Worm (Caenorhabditis elegans) whole organism, late embryonic: Measurements from ENCODE around the gene pad-2.

Experiments used
- C38D4.7 ChIP-seq: fragments of 200-800 bp; sonication (Bioruptor generic); optimal IDR thresholded peaks from 2 replicates; lab custom pipeline; 2018; ENCODE audit warnings: mild to moderate bottlenecking, missing genetic modification characterization, moderate library complexity, missing compliant biosample characterization
- K02D7.2 ChIP-seq: sonication (generic microtip); optimal IDR thresholded peaks from 2 replicates; lab custom pipeline; 2017; ENCODE audit warnings: mild to moderate bottlenecking, missing genetic modification characterization, missing compliant biosample characterization
- T23F11.4 ChIP-seq: fragments of 200-800 bp; sonication (Bioruptor generic); optimal IDR thresholded peaks from 2 replicates; lab custom pipeline; 2018; ENCODE audit warnings: mild to moderate bottlenecking, missing genetic modification characterization, missing compliant biosample characterization
- Y22D7AL.16 ChIP-seq: sonication (generic microtip); optimal IDR thresholded peaks from 2 replicates; lab custom pipeline; 2016; ENCODE audit warnings: missing genetic modification characterization, missing compliant biosample characterization
- ahr-1 ChIP-seq: sonication (generic microtip); optimal IDR thresholded peaks from 2 replicates; lab custom pipeline; 2016; ENCODE audit warnings: missing genetic modification characterization, missing compliant biosample characterization
- ama-1 ChIP-seq: fragments of 150-350 bp; optimal IDR thresholded peaks from 2 replicates; lab custom pipeline; 2014
- ceh-22 ChIP-seq: sonication (generic microtip); optimal IDR thresholded peaks from 2 replicates; lab custom pipeline; 2017; ENCODE audit warnings: missing biosample characterization, missing genetic modification characterization
- ceh-24 ChIP-seq: sonication (generic microtip); optimal IDR thresholded peaks from 2 replicates; lab custom pipeline; 2016; ENCODE audit warnings: mild to moderate bottlenecking, missing genetic modification characterization, missing compliant biosample characterization
- ceh-31 ChIP-seq: sonication (generic microtip); optimal IDR thresholded peaks from 2 replicates; lab custom pipeline; 2016; ENCODE audit warnings: missing genetic modification characterization, missing compliant biosample characterization
- ceh-34 ChIP-seq: sonication (generic microtip); optimal IDR thresholded peaks from 2 replicates; lab custom pipeline; 2016; ENCODE audit warnings: mild to moderate bottlenecking, missing genetic modification characterization, missing compliant biosample characterization
- ceh-45 ChIP-seq: fragments of 200-800 bp; sonication (Bioruptor generic); IDR thresholded peaks from 2 replicates; pipeline ENCODE4 v1.3.6; 2022; ENCODE audit warnings: missing genetic modification reagents, missing genetic modification characterization, missing compliant biosample characterization
- ceh-48 ChIP-seq: sonication (generic microtip); optimal IDR thresholded peaks from 2 replicates; lab custom pipeline; 2016; ENCODE audit warnings: missing genetic modification characterization, inconsistent platforms, missing compliant biosample characterization
- che-1 ChIP-seq: sonication (generic microtip); optimal IDR thresholded peaks from 2 replicates; lab custom pipeline; 2016; ENCODE audit warnings: mild to moderate bottlenecking, missing genetic modification characterization, missing compliant biosample characterization
- elt-2 ChIP-seq: sonication (generic microtip); optimal IDR thresholded peaks from 2 replicates; lab custom pipeline; 2016; ENCODE audit warnings: missing genetic modification reagents, missing genetic modification characterization, missing compliant biosample characterization
- elt-4 ChIP-seq: sonication (generic microtip); optimal IDR thresholded peaks from 2 replicates; lab custom pipeline; 2016; ENCODE audit warnings: missing genetic modification characterization, missing compliant biosample characterization
- ets-4 ChIP-seq: sonication (generic microtip); optimal IDR thresholded peaks from 2 replicates; lab custom pipeline; 2016; ENCODE audit warnings: missing genetic modification characterization, missing compliant biosample characterization
- gmeb-2 ChIP-seq: sonication (generic microtip); optimal IDR thresholded peaks from 2 replicates; lab custom pipeline; 2016; ENCODE audit warnings: missing genetic modification characterization, inconsistent platforms, missing compliant biosample characterization
- hlh-13 ChIP-seq: fragments of 200-800 bp; sonication (Bioruptor generic); optimal IDR thresholded peaks from 2 replicates; lab custom pipeline; 2018; ENCODE audit warnings: mild to moderate bottlenecking, missing genetic modification characterization, missing compliant biosample characterization
- hlh-15 ChIP-seq: sonication (generic microtip); optimal IDR thresholded peaks from 2 replicates; lab custom pipeline; 2016; ENCODE audit warnings: missing genetic modification characterization, missing compliant biosample characterization
- hlh-6 ChIP-seq: sonication (generic microtip); optimal IDR thresholded peaks from 2 replicates; lab custom pipeline; 2016; ENCODE audit warnings: missing genotype, missing genetic modification characterization, missing compliant biosample characterization
- lim-6 ChIP-seq: sonication (generic microtip); optimal IDR thresholded peaks from 2 replicates; lab custom pipeline; 2016; ENCODE audit warnings: missing genetic modification characterization, missing compliant biosample characterization
- lin-11 ChIP-seq: fragments of 200-800 bp; sonication (Bioruptor generic); optimal IDR thresholded peaks from 2 replicates; lab custom pipeline; 2018; ENCODE audit warnings: mild to moderate bottlenecking, missing genetic modification characterization, missing compliant biosample characterization
- madf-2 ChIP-seq: sonication (generic microtip); optimal IDR thresholded peaks from 2 replicates; lab custom pipeline; 2017; ENCODE audit warnings: missing genetic modification characterization, missing compliant biosample characterization
- nhr-232 ChIP-seq: sonication (generic microtip); optimal IDR thresholded peaks from 2 replicates; lab custom pipeline; 2016; ENCODE audit warnings: missing genetic modification characterization, missing compliant biosample characterization
- npax-4 ChIP-seq: sonication (generic microtip); optimal IDR thresholded peaks from 2 replicates; lab custom pipeline; 2016; ENCODE audit warnings: missing genetic modification characterization, missing compliant biosample characterization
- pag-3 ChIP-seq: sonication (generic microtip); optimal IDR thresholded peaks from 2 replicates; lab custom pipeline; 2016; ENCODE audit warnings: missing compliant biosample characterization, missing genetic modification characterization, borderline replicate concordance
- pat-9 ChIP-seq: fragments of 200-800 bp; sonication (Bioruptor generic); optimal IDR thresholded peaks from 2 replicates; lab custom pipeline; 2018; ENCODE audit warnings: mild to moderate bottlenecking, missing genetic modification characterization, moderate library complexity, missing compliant biosample characterization
- pqm-1 ChIP-seq: sonication (generic microtip); optimal IDR thresholded peaks from 2 replicates; lab custom pipeline; 2016; ENCODE audit warnings: missing genetic modification characterization, missing compliant biosample characterization
- pros-1 ChIP-seq: fragments of 150-350 bp; optimal IDR thresholded peaks from 2 replicates; lab custom pipeline; 2014; ENCODE audit warnings: missing biosample characterization, missing genetic modification reagents, missing genetic modification characterization
- ref-2 ChIP-seq: sonication (generic microtip); optimal IDR thresholded peaks from 2 replicates; lab custom pipeline; 2016; ENCODE audit warnings: missing genetic modification characterization, missing compliant biosample characterization
- rnt-1 ChIP-seq: sonication (generic microtip); optimal IDR thresholded peaks from 2 replicates; lab custom pipeline; 2016; ENCODE audit warnings: missing genetic modification characterization, missing compliant biosample characterization
- sox-2 ChIP-seq: fragments of 200-800 bp; sonication (Bioruptor generic); IDR thresholded peaks from 2 replicates; pipeline ENCODE4 v1.3.6; 2022; ENCODE audit warnings: missing genetic modification reagents, missing genetic modification characterization, missing compliant biosample characterization
- sox-4 ChIP-seq: sonication (generic microtip); optimal IDR thresholded peaks from 2 replicates; lab custom pipeline; 2017; ENCODE audit warnings: mild to moderate bottlenecking, missing genetic modification characterization, inconsistent platforms, missing compliant biosample characterization
- tbx-2 ChIP-seq: sonication (generic microtip); optimal IDR thresholded peaks from 2 replicates; lab custom pipeline; 2016; ENCODE audit warnings: missing genetic modification characterization, missing compliant biosample characterization
- tbx-7 ChIP-seq: sonication (generic microtip); optimal IDR thresholded peaks from 2 replicates; lab custom pipeline; 2016; ENCODE audit warnings: missing genotype, missing genetic modification characterization, missing compliant biosample characterization
- ttx-3 ChIP-seq: sonication (generic microtip); optimal IDR thresholded peaks from 2 replicates; lab custom pipeline; 2016; ENCODE audit warnings: missing genetic modification reagents, missing genetic modification characterization, missing compliant biosample characterization
- unc-55 ChIP-seq: sonication (generic microtip); optimal IDR thresholded peaks from 2 replicates; lab custom pipeline; 2017; ENCODE audit warnings: missing biosample characterization, missing genetic modification reagents, missing genetic modification characterization
- unc-86 ChIP-seq: sonication (generic microtip); optimal IDR thresholded peaks from 2 replicates; lab custom pipeline; 2016; ENCODE audit warnings: missing genetic modification characterization, missing compliant biosample characterization
- zip-5 ChIP-seq: sonication (generic microtip); optimal IDR thresholded peaks from 2 replicates; lab custom pipeline; 2016; ENCODE audit warnings: missing genetic modification characterization, missing compliant biosample characterization

The pad-2 gene

DNA sequence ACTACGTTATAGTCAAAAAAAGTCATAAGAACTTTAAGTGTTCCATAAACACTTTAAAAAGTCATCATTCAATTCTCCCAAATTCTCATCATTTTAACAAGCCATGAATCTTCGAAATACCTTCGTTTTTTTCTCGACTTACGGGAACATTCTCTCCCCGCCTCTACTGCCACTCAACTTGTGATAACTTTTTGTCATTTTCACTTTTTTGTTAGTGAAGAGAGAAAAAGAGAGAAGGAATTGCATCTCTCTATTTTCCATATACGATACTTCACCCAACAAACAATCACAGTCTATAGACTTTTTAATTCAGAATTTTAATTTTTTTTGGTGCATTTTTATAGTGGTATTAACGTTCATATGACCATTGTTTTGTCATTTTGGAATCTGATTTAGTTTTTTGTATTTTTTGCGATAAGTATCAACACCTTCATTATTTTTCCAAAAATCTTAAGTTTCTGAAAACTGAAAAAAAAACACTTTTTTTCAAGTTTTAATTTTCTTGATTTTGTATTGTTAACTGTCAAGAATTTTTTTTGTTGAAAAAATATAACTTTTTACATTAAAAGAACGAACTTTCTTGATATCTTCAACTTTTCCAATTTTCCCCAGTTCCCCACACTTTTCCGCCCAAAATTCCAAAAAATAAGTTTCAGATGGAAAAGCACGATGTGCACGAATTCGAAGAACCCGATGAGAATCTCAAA is 40.3 kb upstream of the pad-2 start, which contains the start of gene Y70G10A.3:
Gene Y70G10A.3, plus strand, starts transcription at position 657 of the 707 bp plus-strand sequence.
- TF ChIP-seq ttx-3 (no peak), hlh-15 (tag; lab: Kevin White, UChicago) (no peak), elt-4 (tag; lab: Kevin White, UChicago) (no peak), ceh-31 (tag; lab: Kevin White, UChicago) (no peak), ama-1 (lab: Kevin White, UChicago) (no peak), pat-9 (tag; lab: Kevin White, UChicago) (no peak), unc-55 (GFP tag; lab: Kevin White, UChicago) (no peak), ref-2 (tag; lab: Kevin White, UChicago) (no peak), ceh-34 (tag; lab: Kevin White, UChicago) (no peak)

DNA sequence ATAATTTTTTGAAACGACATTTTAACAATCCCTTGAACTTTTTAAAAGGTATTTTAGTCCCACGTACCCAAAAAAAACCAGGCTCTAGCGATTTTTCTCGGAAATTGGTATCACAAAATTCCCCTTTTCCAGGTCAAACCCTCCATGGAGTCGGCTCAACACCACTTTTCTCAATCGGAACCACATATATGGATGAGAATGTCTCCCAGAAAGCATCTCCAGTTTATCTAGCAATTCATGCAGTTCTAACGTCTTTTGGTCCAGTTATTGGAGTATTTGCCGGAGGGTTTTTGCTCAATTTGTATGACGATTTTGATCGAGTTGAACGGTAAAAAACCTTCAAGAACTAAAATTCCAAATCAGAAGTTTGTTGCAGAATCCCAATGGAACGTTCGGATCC is 38.9 kb upstream of the pad-2 start:
- no peak for TF ChIP-seq npax-4 (tag; lab: Kevin White, UChicago)
- no peak for TF ChIP-seq Y22D7AL.16 (tag; lab: Kevin White, UChicago)
- TF ChIP-seq pros-1 (tag; lab: Kevin White, UChicago): no peak
- TF ChIP-seq tbx-7 (tag; lab: Kevin White, UChicago): no peak
- no peak for TF ChIP-seq sox-2 (GFP tag; lab: Robert Waterston, UW)
- TF ChIP-seq ref-2 (tag; lab: Kevin White, UChicago): no peak
- no peak for TF ChIP-seq lim-6 (tag; lab: Kevin White, UChicago)
- TF ChIP-seq tbx-2 (tag; lab: Kevin White, UChicago): no peak
- no peak for TF ChIP-seq unc-55 (GFP tag; lab: Kevin White, UChicago)
- no peak for TF ChIP-seq pag-3
- TF ChIP-seq che-1 (tag; lab: Kevin White, UChicago): no peak
- no peak for TF ChIP-seq nhr-232 (tag; lab: Kevin White, UChicago)
- no peak for TF ChIP-seq hlh-6 (tag; lab: Kevin White, UChicago)

DNA sequence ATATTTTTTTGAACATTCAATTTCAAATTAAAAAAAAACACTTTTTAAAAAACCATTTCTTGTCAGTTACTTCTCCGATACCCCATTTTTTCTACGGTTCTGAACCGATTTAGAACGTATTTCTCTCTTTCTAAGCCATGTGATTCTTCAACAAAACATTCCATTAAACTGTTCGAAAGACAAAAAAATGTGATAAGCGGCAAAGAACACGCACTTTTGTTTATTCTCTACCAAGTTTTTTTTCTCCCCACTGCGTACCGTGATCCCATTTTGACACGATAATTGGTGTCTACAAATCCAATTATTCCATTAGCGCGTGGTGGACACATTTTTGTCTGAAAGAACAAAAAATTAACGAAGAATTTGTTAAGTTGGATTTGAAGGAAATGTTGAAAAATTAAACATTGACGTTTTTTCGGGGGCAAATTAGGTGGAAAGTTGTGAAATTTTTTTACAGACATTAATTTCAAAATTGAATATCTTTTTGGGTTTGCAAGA is 37.5 kb upstream of the pad-2 start:
- TF ChIP-seq elt-2 (tag; lab: Kevin White, UChicago) (no peak), hlh-13 (no peak), ets-4 (no peak), ceh-34 (tag; lab: Kevin White, UChicago) (no peak), C38D4.7 (GFP tag; lab: Kevin White, UChicago) (no peak), gmeb-2 (tag; lab: Kevin White, UChicago) (no peak), ceh-24 (tag; lab: Kevin White, UChicago) (no peak), che-1 (tag; lab: Kevin White, UChicago) (no peak), ahr-1 (tag; lab: Kevin White, UChicago) (no peak), unc-86 (tag; lab: Kevin White, UChicago) (no peak), rnt-1 (no peak), K02D7.2 (tag; lab: Kevin White, UChicago) (no peak), sox-4 (no peak), tbx-7 (tag; lab: Kevin White, UChicago) (no peak), T23F11.4 (GFP tag; lab: Kevin White, UChicago) (no peak), ceh-45 (GFP tag; lab: Robert Waterston, UW) (no peak)
- TF ChIP-seq, all 69 proteins: peak for 0

- TF ChIP-seq unc-55 (GFP tag; lab: Kevin White, UChicago): no peak
- TF ChIP-seq sox-2 (GFP tag; lab: Robert Waterston, UW): no peak
- TF ChIP-seq ceh-48: no peak
- no peak for TF ChIP-seq ttx-3
- no peak for TF ChIP-seq pqm-1 (tag; lab: Kevin White, UChicago)
- TF ChIP-seq lin-11 (tag; lab: Kevin White, UChicago): no peak
- no peak for TF ChIP-seq K02D7.2 (tag; lab: Kevin White, UChicago)
- no peak for TF ChIP-seq madf-2 (tag; lab: Kevin White, UChicago)
- TF ChIP-seq rnt-1: no peak
- TF ChIP-seq ceh-22 (tag; lab: Kevin White, UChicago): no peak
- TF ChIP-seq zip-5 (tag; lab: Kevin White, UChicago): no peak
- no peak for TF ChIP-seq ceh-31 (tag; lab: Kevin White, UChicago)
- no peak for TF ChIP-seq ceh-34 (tag; lab: Kevin White, UChicago)
- TF ChIP-seq pat-9 (tag; lab: Kevin White, UChicago): no peak
Observed at ce11 chrIII:10244013-10244412, 34.9 kb upstream of the pad-2 start.
